Worm (Caenorhabditis elegans) whole organism, L4 larva: ENCODE data around the gene pax-1.

ENCODE experiments used
- T26A8.4 ChIP-seq: fragments of 200-800 bp; sonication (Bioruptor generic); IDR thresholded peaks from 2 replicates; pipeline ENCODE4 v1.3.6; 2022; ENCODE audit warnings: missing genetic modification characterization, missing compliant biosample characterization
- mxl-2 ChIP-seq: fragments of 200-800 bp; sonication (Bioruptor generic); conservative IDR thresholded peaks from 2 replicates; pipeline ENCODE4 v1.3.6; 2022; ENCODE audit warnings: missing genetic modification reagents, missing genetic modification characterization, missing compliant biosample characterization
- nhr-76 ChIP-seq: fragments of 150-350 bp; optimal IDR thresholded peaks from 2 replicates; lab custom pipeline; 2014; ENCODE audit warnings: missing biosample characterization, missing genetic modification characterization
- pha-4 ChIP-seq, 2 experiments: fragments of 150-350 bp in 1 of 2; fragments of 200-800 bp in 1 of 2; sonication (Bioruptor generic) in 1 of 2; IDR thresholded peaks in 1 of 2; optimal IDR thresholded peaks in 1 of 2; 2 replicates each; pipeline versions ENCODE4 v1.3.6 to Lab custom; 2014 to 2022; ENCODE audit warnings: missing genetic modification characterization in 2 of 2, missing genetic modification reagents in 2 of 2, missing biosample characterization in 1 of 2, missing compliant biosample characterization in 1 of 2
- unc-62 ChIP-seq, 3 experiments: fragments of 150-350 bp in 1 of 3; sonication (generic microtip); optimal IDR thresholded peaks in 2 of 3; peaks in 1 of 3; 1 replicate in 1 of 3; 2 replicates in 2 of 3; lab custom pipeline; 2014 to 2017; ENCODE audit warnings: missing biosample characterization in 3 of 3, missing genetic modification characterization in 3 of 3, missing genetic modification reagents in 3 of 3, missing genotype in 1 of 3

ce11 chrV:8210527-8210926 lies 14.2 kb upstream of the pax-1 start:
- TF ChIP-seq mxl-2: no peak
- peak in 1 of 2 experiments; percentile 91 for TF ChIP-seq unc-62 (GFP tag; optimal IDR thresholded peaks at IDR 0.05 in 1 of 2; lab: Kevin White, UChicago)
- TF ChIP-seq unc-62 (tag; optimal IDR thresholded peaks at IDR 0.05; lab: Kevin White, UChicago): no peak
- no peak for TF ChIP-seq pha-4 (GFP tag; IDR thresholded peaks at IDR 0.05; lab: Robert Waterston, UW)
- no peak for TF ChIP-seq pha-4 (tag; optimal IDR thresholded peaks at IDR 0.05; lab: Kevin White, UChicago)
- TF ChIP-seq nhr-76 (tag; lab: Kevin White, UChicago): no peak
- TF ChIP-seq T26A8.4 (GFP tag; lab: Robert Waterston, UW): no peak
